Fruit fly (Drosophila melanogaster) whole organism, embryonic: Measurements from ENCODE around the gene Ssadh.

Experiments
- Adf1 ChIP-seq: fragments of 200-800 bp; sonication (Bioruptor generic); IDR thresholded peaks from 2 replicates; pipeline ENCODE4 v1.3.6; 2022; ENCODE audit warnings: missing biosample characterization, missing genetic modification characterization
- Atf6 ChIP-seq: fragments of 200-800 bp; sonication (Bioruptor generic); IDR thresholded peaks from 2 replicates; pipeline ENCODE4 v1.3.6; 2022; ENCODE audit warnings: missing biosample characterization, missing genetic modification characterization
- CG10462 ChIP-seq: fragments of 200-800 bp; sonication (Bioruptor generic); optimal IDR thresholded peaks from 2 replicates; lab custom pipeline; 2016; ENCODE audit warnings: missing biosample characterization, missing genetic modification characterization
- CG10565 ChIP-seq: fragments of 200-800 bp; sonication (Bioruptor generic); optimal IDR thresholded peaks from 3 replicates; lab custom pipeline; 2016; ENCODE audit warnings: missing biosample characterization, mild to moderate bottlenecking, missing genetic modification characterization
- CG11085 ChIP-seq: fragments of 200-800 bp; sonication (Bioruptor generic); IDR thresholded peaks from 2 replicates; pipeline ENCODE4 v1.3.6; 2022; ENCODE audit warnings: missing biosample characterization, missing genetic modification characterization
- CG11504 ChIP-seq: fragments of 200-800 bp; sonication (Bioruptor generic); optimal IDR thresholded peaks from 3 replicates; lab custom pipeline; 2019; ENCODE audit warnings: missing biosample characterization, mild to moderate bottlenecking, missing genetic modification characterization, moderate library complexity
- CG11695 ChIP-seq: fragments of 200-800 bp; sonication (Bioruptor generic); IDR thresholded peaks from 3 replicates; pipeline ENCODE4 v1.3.6; 2022; ENCODE audit warnings: missing biosample characterization, missing genetic modification characterization
- CG17186 ChIP-seq: fragments of 200-800 bp; sonication (Bioruptor generic); optimal IDR thresholded peaks from 3 replicates; lab custom pipeline; 2017; ENCODE audit warnings: missing biosample characterization, missing genetic modification reagents, missing genetic modification characterization
- CG17328 ChIP-seq: fragments of 200-800 bp; sonication (Bioruptor generic); IDR thresholded peaks from 2 replicates; pipeline ENCODE4 v1.3.6; 2022; ENCODE audit warnings: missing biosample characterization, missing genetic modification characterization
- CG17385 ChIP-seq: fragments of 200-800 bp; sonication (Bioruptor generic); optimal IDR thresholded peaks from 3 replicates; lab custom pipeline; 2018; ENCODE audit warnings: missing biosample characterization, mild to moderate bottlenecking, missing genetic modification characterization
- CG18011 ChIP-seq: fragments of 200-800 bp; sonication (Bioruptor generic); optimal IDR thresholded peaks from 2 replicates; lab custom pipeline; 2017; ENCODE audit warnings: missing biosample characterization, missing genetic modification characterization, mild to moderate bottlenecking, moderate library complexity, missing genotype
- CG31224 ChIP-seq: fragments of 200-800 bp; sonication (Bioruptor generic); IDR thresholded peaks from 2 replicates; pipeline ENCODE4 v1.3.6; 2022; ENCODE audit warnings: missing biosample characterization, missing genetic modification characterization
- CG33557 ChIP-seq: fragments of 200-800 bp; sonication (Bioruptor generic); optimal IDR thresholded peaks from 2 replicates; lab custom pipeline; 2019; ENCODE audit warnings: missing biosample characterization, mild to moderate bottlenecking, missing genetic modification characterization, moderate library complexity
- CG3407 ChIP-seq: fragments of 200-800 bp; sonication (Bioruptor generic); optimal IDR thresholded peaks from 2 replicates; lab custom pipeline; 2018; ENCODE audit warnings: missing biosample characterization, mild to moderate bottlenecking, missing genetic modification characterization
- CG34224 ChIP-seq: fragments of 200-800 bp; sonication (Bioruptor generic); IDR thresholded peaks from 3 replicates; pipeline ENCODE4 v1.3.6; 2022; ENCODE audit warnings: missing biosample characterization, missing genetic modification characterization; ENCODE audit not compliant: partially characterized antibody
- CG34376 ChIP-seq: fragments of 200-800 bp; sonication (Bioruptor generic); optimal IDR thresholded peaks from 2 replicates; lab custom pipeline; 2018; ENCODE audit warnings: missing biosample characterization, mild to moderate bottlenecking, missing genetic modification characterization
- CG4424 ChIP-seq: fragments of 200-800 bp; sonication (Bioruptor generic); optimal IDR thresholded peaks from 3 replicates; lab custom pipeline; 2016; ENCODE audit warnings: missing biosample characterization, missing genetic modification characterization
- CG6765 ChIP-seq: fragments of 200-800 bp; sonication (Bioruptor generic); optimal IDR thresholded peaks from 3 replicates; lab custom pipeline; 2017; ENCODE audit warnings: missing biosample characterization, mild to moderate bottlenecking, missing genetic modification characterization
- CG6791 ChIP-seq: fragments of 200-800 bp; sonication (Bioruptor generic); IDR thresholded peaks from 3 replicates; pipeline ENCODE4 v1.3.6; 2022; ENCODE audit warnings: missing biosample characterization, missing genetic modification characterization; ENCODE audit not compliant: partially characterized antibody
- CG7271 ChIP-seq: fragments of 200-800 bp; sonication (Bioruptor generic); optimal IDR thresholded peaks from 2 replicates; lab custom pipeline; 2018; ENCODE audit warnings: missing biosample characterization, mild to moderate bottlenecking, missing genetic modification characterization, moderate library complexity
- D19B ChIP-seq: fragments of 200-800 bp; sonication (Bioruptor generic); optimal IDR thresholded peaks from 2 replicates; lab custom pipeline; 2017; ENCODE audit warnings: missing biosample characterization, mild to moderate bottlenecking, missing genetic modification characterization
- Dek ChIP-seq: fragments of 200-800 bp; sonication (Bioruptor generic); optimal IDR thresholded peaks from 3 replicates; lab custom pipeline; 2019; ENCODE audit warnings: missing biosample characterization, mild to moderate bottlenecking, missing genetic modification characterization, moderate library complexity
- Doc2 ChIP-seq: fragments of 200-800 bp; sonication (Bioruptor generic); IDR thresholded peaks from 2 replicates; pipeline ENCODE4 v1.3.6; 2022; ENCODE audit warnings: missing biosample characterization, missing genetic modification characterization
- Elba2 ChIP-seq: fragments of 200-800 bp; sonication (Bioruptor generic); optimal IDR thresholded peaks from 3 replicates; lab custom pipeline; 2016; ENCODE audit warnings: missing biosample characterization, missing genetic modification characterization
- Gug ChIP-seq: fragments of 200-800 bp; sonication (Bioruptor generic); IDR thresholded peaks from 4 replicates; pipeline ENCODE4 v1.3.6; 2022; ENCODE audit warnings: missing biosample characterization, missing genetic modification characterization
- Jarid2 ChIP-seq: fragments of 200-800 bp; sonication (Bioruptor generic); optimal IDR thresholded peaks from 3 replicates; lab custom pipeline; 2017; ENCODE audit warnings: mild to moderate bottlenecking, missing biosample characterization, missing genetic modification reagents, missing genetic modification characterization
- Nf-YA ChIP-seq: fragments of 200-800 bp; sonication (Bioruptor generic); IDR thresholded peaks from 2 replicates; pipeline ENCODE4 v1.3.6; 2022; ENCODE audit warnings: missing biosample characterization, missing genetic modification characterization
- Poxn ChIP-seq: fragments of 200-800 bp; sonication (Bioruptor generic); IDR thresholded peaks from 2 replicates; pipeline ENCODE4 v1.3.6; 2022; ENCODE audit warnings: missing biosample characterization, missing genetic modification characterization
- Rx ChIP-seq: fragments of 200-800 bp; sonication (Bioruptor generic); IDR thresholded peaks from 2 replicates; pipeline ENCODE4 v1.3.6; 2022; ENCODE audit warnings: missing biosample characterization, missing genetic modification characterization
- Tbp ChIP-seq: fragments of >200 bp; optimal IDR thresholded peaks from 2 replicates; lab custom pipeline; 2018; ENCODE audit warnings: missing biosample characterization, missing genetic modification characterization
- YL-1 ChIP-seq: fragments of 200-800 bp; sonication (Bioruptor generic); optimal IDR thresholded peaks from 3 replicates; lab custom pipeline; 2017; ENCODE audit warnings: missing biosample characterization, mild to moderate bottlenecking, missing genetic modification characterization
- bbx ChIP-seq: fragments of 200-800 bp; sonication (Bioruptor generic); IDR thresholded peaks from 2 replicates; pipeline ENCODE4 v1.3.6; 2022; ENCODE audit warnings: missing biosample characterization, missing genetic modification characterization; ENCODE audit not compliant: partially characterized antibody
- bcd ChIP-seq: fragments of 200-800 bp; sonication (Bioruptor generic); optimal IDR thresholded peaks from 2 replicates; lab custom pipeline; 2017; ENCODE audit warnings: missing biosample characterization, mild to moderate bottlenecking, missing genetic modification characterization
- bsh ChIP-seq, 2 experiments: fragments of 200-800 bp; sonication (Bioruptor generic); optimal IDR thresholded peaks; 2 replicates each; lab custom pipeline; 2017 to 2018; ENCODE audit warnings: mild to moderate bottlenecking in 2 of 2, missing biosample characterization in 2 of 2, missing genetic modification characterization in 2 of 2, moderate library complexity in 1 of 2
- cato ChIP-seq: fragments of 200-800 bp; sonication (Bioruptor generic); optimal IDR thresholded peaks from 2 replicates; lab custom pipeline; 2016; ENCODE audit warnings: missing biosample characterization, missing genetic modification characterization, borderline replicate concordance
- chif ChIP-seq, 2 experiments: fragments of 200-800 bp; sonication (Bioruptor generic); optimal IDR thresholded peaks; 3 replicates each; lab custom pipeline; 2016; ENCODE audit warnings: missing biosample characterization in 2 of 2, missing genetic modification characterization in 2 of 2
- dpn ChIP-seq, 2 experiments: fragments of 200-800 bp; sonication (Bioruptor generic); optimal IDR thresholded peaks; 3 replicates each; lab custom pipeline; 2016; ENCODE audit warnings: missing biosample characterization in 2 of 2, missing genetic modification characterization in 2 of 2
- exex ChIP-seq: fragments of 200-800 bp; sonication (Bioruptor generic); optimal IDR thresholded peaks from 4 replicates; lab custom pipeline; 2018; ENCODE audit warnings: missing biosample characterization, mild to moderate bottlenecking, missing genetic modification characterization, moderate library complexity
- eyg ChIP-seq: fragments of 200-800 bp; sonication (Bioruptor generic); optimal IDR thresholded peaks from 3 replicates; lab custom pipeline; 2016; ENCODE audit warnings: missing biosample characterization, missing genetic modification characterization
- fd96Cb ChIP-seq: fragments of 200-800 bp; sonication (Bioruptor generic); optimal IDR thresholded peaks from 2 replicates; lab custom pipeline; 2018; ENCODE audit warnings: missing biosample characterization, mild to moderate bottlenecking, missing genetic modification characterization, moderate library complexity
- gfzf ChIP-seq: fragments of 200-800 bp; sonication (Bioruptor generic); optimal IDR thresholded peaks from 2 replicates; lab custom pipeline; 2016; ENCODE audit warnings: missing biosample characterization, mild to moderate bottlenecking, missing genetic modification characterization, moderate library complexity
- grau ChIP-seq: fragments of 200-800 bp; optimal IDR thresholded peaks from 3 replicates; lab custom pipeline; 2019; ENCODE audit warnings: missing biosample characterization, mild to moderate bottlenecking, missing genetic modification characterization, moderate library complexity
- ind ChIP-seq: fragments of 200-800 bp; sonication (Bioruptor generic); optimal IDR thresholded peaks from 3 replicates; lab custom pipeline; 2016; ENCODE audit warnings: missing biosample characterization, missing genetic modification characterization
- ken ChIP-seq: fragments of 200-800 bp; sonication (Bioruptor generic); IDR thresholded peaks from 3 replicates; pipeline ENCODE4 v1.3.6; 2022; ENCODE audit warnings: missing biosample characterization, missing genetic modification characterization
- lov ChIP-seq, 2 experiments: fragments of 200-800 bp in 1 of 2; fragments of >200 bp in 1 of 2; sonication (Bioruptor generic) in 1 of 2; IDR thresholded peaks in 1 of 2; optimal IDR thresholded peaks in 1 of 2; 2 replicates in 1 of 2; 3 replicates in 1 of 2; pipeline versions ENCODE4 v1.3.6 to Lab custom; 2017 to 2022; ENCODE audit warnings: missing biosample characterization in 1 of 2, missing genetic modification characterization in 1 of 2
- mam ChIP-seq: fragments of 200-800 bp; sonication (Bioruptor generic); optimal IDR thresholded peaks from 3 replicates; lab custom pipeline; 2016; ENCODE audit warnings: missing biosample characterization, missing genetic modification characterization
- so ChIP-seq: fragments of 200-800 bp; sonication (Bioruptor generic); IDR thresholded peaks from 3 replicates; pipeline ENCODE4 v1.3.6; 2022; ENCODE audit warnings: missing biosample characterization, missing genetic modification characterization
- trem ChIP-seq: fragments of 200-800 bp; optimal IDR thresholded peaks from 3 replicates; lab custom pipeline; 2019; ENCODE audit warnings: missing biosample characterization, mild to moderate bottlenecking, missing genetic modification characterization, moderate library complexity
- zfh2 ChIP-seq: fragments of 200-800 bp; sonication (Bioruptor generic); optimal IDR thresholded peaks from 2 replicates; lab custom pipeline; 2016; ENCODE audit warnings: missing biosample characterization, missing genetic modification characterization

Gene Ssadh

DNA sequence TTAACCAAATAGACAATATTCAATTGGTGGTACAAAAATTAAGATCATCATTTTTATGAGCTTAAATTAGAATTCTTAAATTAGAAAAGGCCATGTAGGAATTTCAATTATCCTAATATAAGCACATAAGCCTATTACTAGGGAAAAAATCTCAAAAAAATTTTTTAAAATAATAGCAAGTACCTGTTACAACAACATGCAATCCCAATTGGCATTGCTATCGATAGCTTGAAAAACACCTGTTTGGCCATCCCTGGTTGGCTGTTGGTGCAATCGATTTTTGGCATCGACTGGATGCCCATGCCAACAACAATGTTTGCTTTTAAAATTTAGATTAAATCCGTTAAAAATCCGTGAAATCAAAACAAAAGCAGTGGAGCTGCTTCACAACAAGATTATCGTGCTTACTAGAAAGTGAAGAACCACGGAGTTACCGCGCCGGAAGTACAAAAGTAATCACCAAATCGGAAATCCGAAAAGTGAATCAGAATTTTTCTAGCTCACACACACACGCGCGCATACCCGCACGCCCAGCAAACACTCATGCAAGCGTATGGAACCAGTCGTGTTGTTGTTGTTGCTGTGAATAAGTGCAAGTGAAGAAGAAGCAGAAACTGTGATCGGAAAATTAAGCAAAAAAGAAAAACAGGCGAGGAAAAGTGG, 34.9 kb upstream of the Ssadh start, which contains the start of gene RASSF8 (continued):
- TF ChIP-seq Tbp (GFP tag; lab: Kevin White, UChicago), result no peak
- peak; percentile 83 for TF ChIP-seq CG6791 (GFP tag; lab: Robert Waterston, UW)
- no peak for TF ChIP-seq ken (GFP tag; lab: Robert Waterston, UW)
- peak; percentile 45; the same call in 2 of the 3 replicates for TF ChIP-seq CG34224 (GFP tag; lab: Robert Waterston, UW)
- no peak for TF ChIP-seq grau (tag; lab: Kevin White, UChicago)
- TF ChIP-seq CG7271 (tag; lab: Kevin White, UChicago), result no peak
- TF ChIP-seq chif (GFP tag; optimal IDR thresholded peaks at IDR 0.05; lab: Kevin White, UChicago), result no peak
- no peak for TF ChIP-seq exex (tag; lab: Kevin White, UChicago)
- peak; percentile 15 for TF ChIP-seq trem (tag; lab: Kevin White, UChicago)
- TF ChIP-seq Gug, result peak; percentile 26; the same call in 1 of the 4 replicates
- peak; percentile 33 for TF ChIP-seq CG11504
- peak; percentile 20 for TF ChIP-seq Elba2 (GFP tag; lab: Kevin White, UChicago)
- TF ChIP-seq CG17385 (GFP tag; lab: Kevin White, UChicago), result peak; percentile 95
- TF ChIP-seq CG17186 (GFP tag; lab: Kevin White, UChicago), result no peak
- no peak for TF ChIP-seq CG33557 (GFP tag; lab: Kevin White, UChicago)
- TF ChIP-seq Poxn (GFP tag; lab: Robert Waterston, UW), result no peak
- TF ChIP-seq CG3407, result no peak
- no peak; the same call in 1 of the 2 replicates for TF ChIP-seq Nf-YA (GFP tag; lab: Robert Waterston, UW)
- TF ChIP-seq Doc2, result no peak
- no peak for TF ChIP-seq Adf1 (GFP tag; lab: Robert Waterston, UW)
- no peak for TF ChIP-seq eyg (GFP tag; lab: Kevin White, UChicago)
- peak; percentile 64 for TF ChIP-seq bbx (GFP tag; lab: Robert Waterston, UW)
- TF ChIP-seq fd96Cb, result peak; percentile 14
- no peak for TF ChIP-seq D19B (GFP tag; lab: Kevin White, UChicago)
- no peak for TF ChIP-seq cato
- no peak for TF ChIP-seq CG11085 (GFP tag; lab: Robert Waterston, UW)
- TF ChIP-seq so (GFP tag; lab: Robert Waterston, UW), result no peak
- TF ChIP-seq CG6765 (GFP tag; lab: Kevin White, UChicago), result no peak
- no peak for TF ChIP-seq CG10565 (GFP tag; lab: Kevin White, UChicago)
- no peak for TF ChIP-seq CG10462 (GFP tag; lab: Kevin White, UChicago)
- TF ChIP-seq CG17328 (GFP tag; lab: Robert Waterston, UW), result no peak
- TF ChIP-seq dpn (GFP tag; optimal IDR thresholded peaks at IDR 0.05; lab: Kevin White, UChicago), result peak; percentile 8 to 45
- TF ChIP-seq bsh (GFP tag; optimal IDR thresholded peaks at IDR 0.05; lab: Kevin White, UChicago), result peak in 1 of 2 experiments; percentile 16
- TF ChIP-seq mam (GFP tag; lab: Kevin White, UChicago), result peak; percentile 41
- peak; percentile 21 for TF ChIP-seq CG4424 (GFP tag; lab: Kevin White, UChicago)
- TF ChIP-seq Atf6, result peak; percentile 14; the same call in 1 of the 2 replicates
- TF ChIP-seq Jarid2 (GFP tag; lab: Kevin White, UChicago), result no peak
- TF ChIP-seq Dek (tag; lab: Kevin White, UChicago), result no peak
- TF ChIP-seq gfzf (GFP tag; lab: Kevin White, UChicago), result peak; percentile 66
- TF ChIP-seq YL-1, result peak; percentile 47
- peak; percentile 26; the same call in 1 of the 2 replicates for TF ChIP-seq CG31224
- no peak for TF ChIP-seq CG18011 (GFP tag; lab: Kevin White, UChicago)
- no peak for TF ChIP-seq CG11695
- no peak for TF ChIP-seq Rx
- peak; percentile 14 for TF ChIP-seq bcd (GFP tag; lab: Kevin White, UChicago)
- TF ChIP-seq ind (GFP tag; lab: Kevin White, UChicago), result peak; percentile 18
- peak; percentile 53 for TF ChIP-seq zfh2 (GFP tag; lab: Kevin White, UChicago)
- TF ChIP-seq CG34376, result no peak
- no peak for TF ChIP-seq lov (optimal IDR thresholded peaks at IDR 0.05; lab: Kevin White, UChicago)
- TF ChIP-seq lov (GFP tag; IDR thresholded peaks at IDR 0.05; lab: Robert Waterston, UW), result no peak
